Worm (Caenorhabditis elegans): ENCODE results near the gene F14H8.8.

Gene F14H8.8

ce11 chrV:15071015-15071810 lies 41.9 kb downstream of the F14H8.8 start, which contains the start of gene unc-76:
unc-76 (plus strand) TSS chrV:15071760.
- TF ChIP-seq dao-5 (tag; optimal IDR thresholded peaks at IDR 0.05) (no peak), him-1 (tag; optimal IDR thresholded peaks at IDR 0.05) (peak; percentile 68), W03F9.2 (tag; optimal IDR thresholded peaks at IDR 0.05) (no peak)

- TF ChIP-seq W03F9.2 (tag; optimal IDR thresholded peaks at IDR 0.05) (no peak), him-1 (tag; optimal IDR thresholded peaks at IDR 0.05) (no peak), dao-5 (tag; optimal IDR thresholded peaks at IDR 0.05) (no peak)
Observed at ce11 chrV:15072738-15073137, 43.5 kb downstream of the F14H8.8 start.

DNA sequence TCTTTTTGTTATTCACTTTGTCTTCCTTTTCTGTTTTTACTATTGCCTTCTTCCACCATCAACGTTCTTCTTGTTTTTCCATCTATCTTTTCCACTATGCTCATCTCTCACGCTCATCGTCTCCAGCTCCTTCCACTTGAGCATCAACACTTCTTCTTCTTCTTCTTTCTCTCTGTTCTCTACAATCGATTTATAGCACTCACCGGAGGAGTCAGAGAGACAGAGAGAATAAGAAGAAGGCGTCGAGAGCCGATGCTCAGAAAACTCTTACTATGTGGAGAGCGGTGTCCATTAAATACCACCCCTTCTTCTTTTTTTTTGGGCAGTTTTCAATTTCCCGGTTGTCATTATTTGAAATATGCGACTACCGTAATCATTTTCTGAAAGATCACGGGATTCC lies 45.6 kb downstream of the F14H8.8 start:
- TF ChIP-seq W03F9.2 (tag; optimal IDR thresholded peaks at IDR 0.05) (no peak), him-1 (tag; optimal IDR thresholded peaks at IDR 0.05) (peak; percentile 3)

DNA sequence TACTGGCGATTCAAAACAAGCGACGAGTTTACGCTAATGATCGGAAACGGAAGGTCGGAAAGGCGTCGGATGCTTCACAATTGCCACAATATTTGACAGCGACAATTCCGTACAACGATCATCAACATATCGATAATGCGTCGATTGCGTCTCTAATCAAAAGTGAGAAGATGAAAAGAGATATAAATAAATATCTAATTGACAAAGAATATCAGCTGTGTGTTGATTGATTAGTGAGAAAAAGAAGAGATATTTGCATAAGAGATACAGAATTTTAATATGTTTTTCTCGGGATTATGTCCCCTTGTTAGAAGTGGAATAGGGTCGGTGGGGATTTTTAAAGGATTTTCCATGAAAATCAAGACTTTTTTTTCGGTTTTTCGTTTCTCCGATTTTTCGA lies 49.3 kb downstream of the F14H8.8 start:
- no peak for TF ChIP-seq W03F9.2 (tag; optimal IDR thresholded peaks at IDR 0.05)
- TF ChIP-seq dao-5 (tag; optimal IDR thresholded peaks at IDR 0.05): no peak
- TF ChIP-seq him-1 (tag; optimal IDR thresholded peaks at IDR 0.05): no peak
